Fruit fly (Drosophila melanogaster) whole organism, pupa: ENCODE measurements around the gene Argk2.

Experiments
- CG10348 ChIP-seq: fragments of 200-800 bp; sonication (Bioruptor generic); IDR thresholded peaks from 2 replicates; pipeline ENCODE4 v1.3.6; 2022; ENCODE audit warnings: missing biosample characterization, missing genetic modification characterization
- CG32121 ChIP-seq: fragments of 200-800 bp; sonication (Bioruptor generic); IDR thresholded peaks from 2 replicates; pipeline ENCODE4 v1.3.6; 2022; ENCODE audit warnings: missing biosample characterization, missing genetic modification characterization
- CG8301 ChIP-seq: fragments of 200-800 bp; sonication (Bioruptor generic); optimal IDR thresholded peaks from 2 replicates; lab custom pipeline; 2018; ENCODE audit warnings: missing biosample characterization, mild to moderate bottlenecking, missing genetic modification characterization
- EcR ChIP-seq: fragments of 200-800 bp; sonication (Bioruptor generic); optimal IDR thresholded peaks from 3 replicates; lab custom pipeline; 2019; ENCODE audit warnings: missing biosample characterization, missing genetic modification characterization, mild to moderate bottlenecking, moderate library complexity, missing genetic modification reagents
- gl ChIP-seq: fragments of 200-800 bp; sonication (Bioruptor generic); optimal IDR thresholded peaks from 2 replicates; lab custom pipeline; 2018; ENCODE audit warnings: missing biosample characterization, mild to moderate bottlenecking, missing genetic modification characterization
- rn ChIP-seq: fragments of 200-800 bp; sonication (Bioruptor generic); IDR thresholded peaks from 2 replicates; pipeline ENCODE4 v1.3.6; 2022; ENCODE audit warnings: missing biosample characterization, missing genetic modification characterization

DNA sequence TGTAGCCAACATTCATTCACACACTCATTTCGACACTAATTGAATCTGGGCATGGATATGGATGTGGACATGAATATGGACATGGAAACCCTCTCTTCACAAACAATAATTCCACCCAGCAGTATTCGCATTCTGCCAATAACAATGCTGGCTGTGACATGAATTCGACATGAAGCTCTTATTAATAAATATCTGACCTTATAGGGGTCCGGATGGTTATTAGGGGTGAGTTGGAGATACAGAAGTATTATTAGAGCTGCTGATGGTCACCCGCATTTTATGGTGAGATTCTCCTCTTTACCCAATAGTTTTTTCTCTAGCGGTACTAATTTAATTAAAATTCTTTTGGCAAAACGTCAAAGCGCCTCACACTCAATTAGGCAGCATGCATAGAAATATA lies 7.0 kb downstream of the Argk2 start:
- no peak for TF ChIP-seq CG8301 (tag; lab: Kevin White, UChicago)
- no peak for TF ChIP-seq CG32121 (GFP tag; lab: Robert Waterston, UW)
- no peak for TF ChIP-seq EcR (GFP tag; lab: Kevin White, UChicago)
- no peak for TF ChIP-seq rn (GFP tag; lab: Robert Waterston, UW)
- TF ChIP-seq CG10348 (GFP tag; lab: Robert Waterston, UW): no peak
- TF ChIP-seq gl (tag; lab: Kevin White, UChicago): no peak
